Worm (Caenorhabditis elegans) whole organism, L1 larva: ENCODE data around the gene F46F5.8.
"Not testable (repeated sequence)": the region's sequence is repeated elsewhere in the genome, so short reads cannot be mapped to it uniquely, and the experiment has no call there.

ENCODE experiments used
- C04F5.9 ChIP-seq: sonication (generic microtip); optimal IDR thresholded peaks from 2 replicates; lab custom pipeline; 2016; ENCODE audit warnings: missing genetic modification characterization, missing compliant biosample characterization
- F16B12.6 ChIP-seq: fragments of 150-350 bp; optimal IDR thresholded peaks from 2 replicates; lab custom pipeline; 2014; ENCODE audit warnings: missing biosample characterization, missing genetic modification characterization
- alr-1 ChIP-seq: fragments of 200-800 bp; sonication (Bioruptor generic); optimal IDR thresholded peaks from 2 replicates; lab custom pipeline; 2018; ENCODE audit warnings: borderline replicate concordance, mild to moderate bottlenecking, missing genetic modification characterization, missing compliant biosample characterization
- aly-2 ChIP-seq: fragments of 150-350 bp; optimal IDR thresholded peaks from 2 replicates; lab custom pipeline; 2014; ENCODE audit warnings: missing biosample characterization, missing genetic modification characterization
- ama-1 ChIP-seq: fragments of 150-350 bp; optimal IDR thresholded peaks from 2 replicates; lab custom pipeline; 2014
- ceh-63 ChIP-seq: fragments of 200-800 bp; sonication (Bioruptor generic); optimal IDR thresholded peaks from 2 replicates; lab custom pipeline; 2018; ENCODE audit warnings: mild to moderate bottlenecking, missing genetic modification characterization, missing compliant biosample characterization
- ceh-82 ChIP-seq, 3 experiments: fragments of 150-350 bp in 1 of 3; sonication (generic microtip) in 2 of 3; optimal IDR thresholded peaks; 2 replicates each; lab custom pipeline; 2014 to 2017; ENCODE audit warnings: missing biosample characterization in 3 of 3, missing genetic modification characterization in 3 of 3
- ceh-90 ChIP-seq: sonication (generic microtip); optimal IDR thresholded peaks from 2 replicates; lab custom pipeline; 2016; ENCODE audit warnings: missing genetic modification characterization, missing compliant biosample characterization
- ces-1 ChIP-seq: fragments of 150-350 bp; optimal IDR thresholded peaks from 2 replicates; lab custom pipeline; 2014; ENCODE audit warnings: missing biosample characterization, missing genetic modification reagents, missing genetic modification characterization
- dpl-1 ChIP-seq, 3 experiments: fragments of 150-350 bp in 2 of 3; sonication (generic microtip) in 1 of 3; optimal IDR thresholded peaks; 2 replicates each; lab custom pipeline; 2014 to 2017; ENCODE audit warnings: missing biosample characterization in 3 of 3, missing genetic modification characterization in 3 of 3, missing genetic modification reagents in 3 of 3
- dsc-1 ChIP-seq: sonication (generic microtip); optimal IDR thresholded peaks from 2 replicates; lab custom pipeline; 2016; ENCODE audit warnings: mild to moderate bottlenecking, missing genetic modification characterization, missing compliant biosample characterization
- egl-27 ChIP-seq, 2 experiments: fragments of 150-350 bp in 1 of 2; sonication (generic microtip); optimal IDR thresholded peaks; 3 replicates each; lab custom pipeline; 2017 to 2018; ENCODE audit warnings: missing biosample characterization in 2 of 2, missing genetic modification characterization in 2 of 2, missing genetic modification reagents in 2 of 2
- elt-2 ChIP-seq: sonication (generic microtip); optimal IDR thresholded peaks from 2 replicates; lab custom pipeline; 2016; ENCODE audit warnings: missing genetic modification characterization, mild to moderate bottlenecking, inconsistent platforms, missing compliant biosample characterization, missing genetic modification reagents
- elt-3 ChIP-seq, 6 experiments: fragments of 150-350 bp in 1 of 6; sonication (generic microtip); optimal IDR thresholded peaks; 2 replicates each; lab custom pipeline; 2017 to 2018; ENCODE audit warnings: missing biosample characterization in 6 of 6, missing genetic modification characterization in 6 of 6, inconsistent platforms in 1 of 6
- fkh-10 ChIP-seq: sonication (generic microtip); optimal IDR thresholded peaks from 2 replicates; lab custom pipeline; 2017; ENCODE audit warnings: missing biosample characterization, missing genetic modification reagents, missing genetic modification characterization
- fkh-4 ChIP-seq: sonication (generic microtip); optimal IDR thresholded peaks from 2 replicates; lab custom pipeline; 2016; ENCODE audit warnings: missing compliant biosample characterization, missing genetic modification characterization, borderline replicate concordance
- grh-1 ChIP-seq: fragments of 200-800 bp; sonication (Bioruptor generic); IDR thresholded peaks from 2 replicates; pipeline ENCODE4 v1.3.6; 2022; ENCODE audit warnings: missing genetic modification reagents, missing genetic modification characterization, missing compliant biosample characterization
- irx-1 ChIP-seq: sonication (generic microtip); optimal IDR thresholded peaks from 2 replicates; lab custom pipeline; 2016; ENCODE audit warnings: missing genetic modification characterization, missing compliant biosample characterization
- isw-1 ChIP-seq: fragments of 200-800 bp; sonication (Bioruptor generic); IDR thresholded peaks from 2 replicates; pipeline ENCODE4 v1.3.6; 2022; ENCODE audit warnings: missing genetic modification characterization, missing compliant biosample characterization
- jun-1 ChIP-seq: fragments of 150-350 bp; optimal IDR thresholded peaks from 2 replicates; lab custom pipeline; 2014; ENCODE audit warnings: missing biosample characterization, missing genetic modification reagents, missing genetic modification characterization
- lin-13 ChIP-seq: fragments of 150-350 bp; optimal IDR thresholded peaks from 2 replicates; lab custom pipeline; 2014; ENCODE audit warnings: missing biosample characterization, missing genetic modification reagents, missing genetic modification characterization
- lin-14 ChIP-seq: fragments of 200-800 bp; sonication (Bioruptor generic); optimal IDR thresholded peaks from 2 replicates; lab custom pipeline; 2018; ENCODE audit warnings: mild to moderate bottlenecking, missing genetic modification characterization, moderate library complexity, missing compliant biosample characterization
- lin-15B ChIP-seq: fragments of 150-350 bp; sonication (generic microtip); optimal IDR thresholded peaks from 3 replicates; lab custom pipeline; 2014; ENCODE audit warnings: missing biosample characterization, missing genetic modification characterization
- lsy-2 ChIP-seq, 2 experiments: fragments of 150-350 bp; optimal IDR thresholded peaks; 2 replicates each; lab custom pipeline; 2014; ENCODE audit warnings: missing biosample characterization in 2 of 2, missing genetic modification characterization in 2 of 2
- mab-9 ChIP-seq: fragments of 200-800 bp; sonication (Bioruptor generic); IDR thresholded peaks from 2 replicates; pipeline ENCODE4 v1.3.6; 2022; ENCODE audit warnings: missing genetic modification reagents, missing genetic modification characterization, missing compliant biosample characterization
- nhr-11 ChIP-seq: fragments of 150-350 bp; optimal IDR thresholded peaks from 2 replicates; lab custom pipeline; 2014; ENCODE audit warnings: missing biosample characterization, missing genetic modification characterization
- nhr-12 ChIP-seq: sonication (generic microtip); optimal IDR thresholded peaks from 2 replicates; lab custom pipeline; 2017; ENCODE audit warnings: missing biosample characterization, missing genetic modification characterization
- nhr-28 ChIP-seq: fragments of 150-350 bp; optimal IDR thresholded peaks from 2 replicates; lab custom pipeline; 2014; ENCODE audit warnings: missing biosample characterization, missing genetic modification characterization
- nhr-47 ChIP-seq: sonication (generic microtip); optimal IDR thresholded peaks from 2 replicates; lab custom pipeline; 2016; ENCODE audit warnings: mild to moderate bottlenecking, missing genetic modification characterization, moderate library complexity, missing compliant biosample characterization
- nhr-76 ChIP-seq: sonication (generic microtip); optimal IDR thresholded peaks from 2 replicates; lab custom pipeline; 2017; ENCODE audit warnings: missing biosample characterization, missing genetic modification characterization
- nhr-77 ChIP-seq: fragments of 150-350 bp; optimal IDR thresholded peaks from 2 replicates; lab custom pipeline; 2014; ENCODE audit warnings: missing biosample characterization, missing genetic modification characterization
- nhr-84 ChIP-seq: sonication (generic microtip); optimal IDR thresholded peaks from 2 replicates; lab custom pipeline; 2017; ENCODE audit warnings: missing biosample characterization, missing genetic modification characterization
- nhr-85 ChIP-seq: sonication (generic microtip); peaks from one replicate; lab custom pipeline; 2016; ENCODE audit warnings: missing genetic modification characterization, inconsistent platforms, missing compliant biosample characterization
- pag-3 ChIP-seq: sonication (generic microtip); optimal IDR thresholded peaks from 2 replicates; lab custom pipeline; 2017; ENCODE audit warnings: missing genetic modification characterization, mild to moderate bottlenecking, missing compliant biosample characterization, antibody characterized with exemption, borderline replicate concordance; ENCODE audit not compliant: insufficient read depth
- skn-1 ChIP-seq: fragments of 150-350 bp; optimal IDR thresholded peaks from 2 replicates; lab custom pipeline; 2014; ENCODE audit warnings: missing biosample characterization, missing genetic modification characterization
- sptf-1 ChIP-seq: fragments of 150-350 bp; optimal IDR thresholded peaks from 2 replicates; lab custom pipeline; 2014; ENCODE audit warnings: missing biosample characterization, missing genetic modification characterization
- sup-37 ChIP-seq: fragments of 200-800 bp; sonication (Bioruptor generic); optimal IDR thresholded peaks from 2 replicates; lab custom pipeline; 2018; ENCODE audit warnings: mild to moderate bottlenecking, missing genetic modification characterization, missing compliant biosample characterization
- swsn-7 ChIP-seq: sonication (generic microtip); optimal IDR thresholded peaks from 2 replicates; lab custom pipeline; 2016; ENCODE audit warnings: missing genetic modification characterization, missing compliant biosample characterization
- tbx-2 ChIP-seq: sonication (generic microtip); optimal IDR thresholded peaks from 2 replicates; lab custom pipeline; 2016; ENCODE audit warnings: missing genetic modification characterization, missing compliant biosample characterization
- tlp-1 ChIP-seq: fragments of 150-350 bp; optimal IDR thresholded peaks from 2 replicates; lab custom pipeline; 2014; ENCODE audit warnings: missing biosample characterization, missing genetic modification characterization
- unc-130 ChIP-seq: fragments of 150-350 bp; optimal IDR thresholded peaks from 2 replicates; lab custom pipeline; 2017; ENCODE audit warnings: missing biosample characterization, missing genetic modification characterization, inconsistent platforms
- unc-62 ChIP-seq: fragments of 150-350 bp; optimal IDR thresholded peaks from 2 replicates; lab custom pipeline; 2014; ENCODE audit warnings: missing biosample characterization, missing genetic modification reagents, missing genetic modification characterization
- unc-86 ChIP-seq: sonication (generic microtip); optimal IDR thresholded peaks from 2 replicates; lab custom pipeline; 2016; ENCODE audit warnings: missing genetic modification characterization, missing compliant biosample characterization
- unc-98 ChIP-seq: fragments of 200-800 bp; sonication (Bioruptor generic); IDR thresholded peaks from 2 replicates; pipeline ENCODE4 v1.3.6; 2022; ENCODE audit warnings: missing genetic modification characterization, missing compliant biosample characterization
- vab-15 ChIP-seq: sonication (generic microtip); optimal IDR thresholded peaks from 2 replicates; lab custom pipeline; 2017; ENCODE audit warnings: missing genotype, mild to moderate bottlenecking, missing genetic modification characterization, missing compliant biosample characterization
- zag-1 ChIP-seq: fragments of 150-350 bp; optimal IDR thresholded peaks from 2 replicates; lab custom pipeline; 2014; ENCODE audit warnings: missing biosample characterization, missing genetic modification characterization
- ztf-11 ChIP-seq, 2 experiments: sonication (generic microtip); optimal IDR thresholded peaks; 2 replicates each; lab custom pipeline; 2016 to 2017; ENCODE audit warnings: missing genetic modification characterization in 2 of 2, missing biosample characterization in 1 of 2, missing compliant biosample characterization in 1 of 2
- ztf-4 ChIP-seq: fragments of 150-350 bp; optimal IDR thresholded peaks from 2 replicates; lab custom pipeline; 2014; ENCODE audit warnings: missing biosample characterization, missing genetic modification characterization

The F46F5.8 gene

DNA sequence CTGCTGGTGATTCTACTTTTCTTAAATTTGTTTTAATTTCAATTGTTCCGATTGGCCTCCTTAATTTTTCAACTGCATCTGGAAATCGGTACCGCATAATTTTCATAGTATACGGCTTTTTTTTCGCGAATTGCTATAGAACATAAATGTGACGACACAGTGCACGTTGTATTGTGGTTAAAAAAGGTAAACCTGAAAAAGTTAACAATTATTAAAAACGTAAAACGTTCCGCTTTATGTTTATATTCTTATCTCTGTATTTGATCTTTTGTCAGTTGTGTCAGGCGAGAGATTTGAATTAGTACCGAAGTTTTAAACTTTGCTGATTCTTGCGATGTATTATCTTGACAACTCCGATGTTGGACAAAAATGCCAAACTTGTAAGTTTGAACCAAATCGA, 40.1 kb upstream of the F46F5.8 start, which contains the start of gene Y46B2A.4:
Y46B2A.4 (plus strand) TSS at position 301 of the 400 bp plus-strand sequence.
- no peak for TF ChIP-seq ceh-90 (tag; lab: Kevin White, UChicago)
- no peak for TF ChIP-seq fkh-10 (GFP tag; lab: Kevin White, UChicago)
- TF ChIP-seq zag-1 (tag; lab: Kevin White, UChicago), result no peak
- no peak for TF ChIP-seq ceh-82 (tag; optimal IDR thresholded peaks at IDR 0.05; lab: Kevin White, UChicago)
- TF ChIP-seq aly-2 (tag; lab: Kevin White, UChicago), result no peak
- TF ChIP-seq unc-62 (GFP tag; lab: Kevin White, UChicago), result no peak
- TF ChIP-seq nhr-77 (tag; lab: Kevin White, UChicago), result no peak
- no peak for TF ChIP-seq tbx-2 (tag; lab: Kevin White, UChicago)
- TF ChIP-seq nhr-85 (tag; lab: Kevin White, UChicago), result no peak
- no peak for TF ChIP-seq nhr-11 (tag; lab: Kevin White, UChicago)
- TF ChIP-seq vab-15 (tag; lab: Kevin White, UChicago), result no peak

ce11 chrII:850567-850966, 29.2 kb upstream of the F46F5.8 start, which contains the start of gene F28A10.5:
F28A10.5 (minus strand) TSS chrII:850667.
- not testable (repeated sequence) for TF ChIP-seq alr-1, nhr-76, nhr-47 (tag; lab: Kevin White, UChicago)

DNA sequence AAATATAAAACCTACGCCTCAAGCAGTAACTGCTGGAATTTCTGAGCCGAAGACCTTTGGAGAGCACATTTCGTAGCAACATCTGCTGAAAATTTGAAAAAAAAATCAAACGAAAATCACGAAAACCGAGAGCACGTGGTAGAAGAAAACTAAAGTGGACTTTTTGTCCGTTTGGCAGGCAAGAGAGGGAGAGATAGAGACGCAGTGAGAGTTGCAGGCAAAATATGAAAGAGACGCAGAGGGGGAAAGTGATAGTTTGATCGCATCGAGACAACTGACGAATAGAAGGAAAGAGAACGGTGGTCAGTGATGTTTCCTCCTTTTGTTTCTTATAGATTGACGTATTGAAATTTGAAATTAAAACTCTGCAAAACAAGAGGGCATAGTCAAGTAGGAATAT, 27.1 kb upstream of the F46F5.8 start, which contains the start of the genes acdh-9 and F28A10.13:
acdh-9 (minus strand) TSS at position 85 of the 400 bp plus-strand sequence.
F28A10.13 (plus strand) TSS at position 294 of the 400 bp plus-strand sequence.
- no peak for TF ChIP-seq ztf-11 (tag; optimal IDR thresholded peaks at IDR 0.05; lab: Kevin White, UChicago)
- TF ChIP-seq C04F5.9 (tag; lab: Kevin White, UChicago), result no peak
- TF ChIP-seq fkh-4 (tag; lab: Kevin White, UChicago), result no peak
- TF ChIP-seq nhr-84, result no peak
- no peak for TF ChIP-seq irx-1 (tag; lab: Kevin White, UChicago)
- no peak for TF ChIP-seq jun-1 (tag; lab: Kevin White, UChicago)
- TF ChIP-seq mab-9 (GFP tag; lab: Robert Waterston, UW), result no peak
- TF ChIP-seq swsn-7, result peak; percentile 35
- peak; percentile 25 for TF ChIP-seq elt-2
- TF ChIP-seq lin-15B (tag; lab: Kevin White, UChicago), result no peak
- no peak for TF ChIP-seq ama-1
- no peak for TF ChIP-seq F16B12.6
- TF ChIP-seq dpl-1 (GFP tag; optimal IDR thresholded peaks at IDR 0.05; lab: Kevin White, UChicago), result peak; percentile 21 to 35 (median 29)
- TF ChIP-seq nhr-47 (tag; lab: Kevin White, UChicago), result peak; percentile 16
- TF ChIP-seq lin-14 (GFP tag; lab: Kevin White, UChicago), result peak; percentile 84
- peak; percentile 9 for TF ChIP-seq lin-13 (GFP tag; lab: Kevin White, UChicago)
- TF ChIP-seq sup-37 (GFP tag; lab: Kevin White, UChicago), result no peak
- peak in 1 of 2 experiments; percentile 51 for TF ChIP-seq lsy-2 (tag; optimal IDR thresholded peaks at IDR 0.05; lab: Kevin White, UChicago)
- TF ChIP-seq nhr-76 (tag; lab: Kevin White, UChicago), result no peak
- TF ChIP-seq ceh-90 (tag; lab: Kevin White, UChicago), result no peak
- TF ChIP-seq sptf-1 (tag; lab: Kevin White, UChicago), result no peak
- no peak for TF ChIP-seq nhr-77 (tag; lab: Kevin White, UChicago)
- TF ChIP-seq nhr-85 (tag; lab: Kevin White, UChicago), result peak; percentile 72
- TF ChIP-seq alr-1 (tag; lab: Kevin White, UChicago), result no peak
- no peak for TF ChIP-seq nhr-12
- no peak for TF ChIP-seq unc-86 (tag; lab: Kevin White, UChicago)
- TF ChIP-seq pag-3, result peak; percentile 40
- TF ChIP-seq tlp-1, result no peak
- no peak for TF ChIP-seq nhr-11 (tag; lab: Kevin White, UChicago)
- TF ChIP-seq ztf-4 (tag; lab: Kevin White, UChicago), result peak; percentile 13
- no peak for TF ChIP-seq skn-1 (tag; lab: Kevin White, UChicago)
- no peak for TF ChIP-seq unc-130 (tag; lab: Kevin White, UChicago)
- no peak for TF ChIP-seq ces-1 (GFP tag; lab: Kevin White, UChicago)
- TF ChIP-seq egl-27 (tag; optimal IDR thresholded peaks at IDR 0.05; lab: Kevin White, UChicago), result no peak
- TF ChIP-seq elt-3 (tag; optimal IDR thresholded peaks at IDR 0.05; lab: Kevin White, UChicago), result peak in 1 of 6 experiments; percentile 5
- no peak for TF ChIP-seq zag-1 (tag; lab: Kevin White, UChicago)
- no peak for TF ChIP-seq unc-98 (GFP tag; lab: Robert Waterston, UW)
- no peak for TF ChIP-seq isw-1 (GFP tag; lab: Robert Waterston, UW)
- no peak for TF ChIP-seq ceh-63 (GFP tag; lab: Kevin White, UChicago)
- no peak for TF ChIP-seq grh-1 (GFP tag; lab: Robert Waterston, UW)
- TF ChIP-seq dsc-1, result no peak
- no peak for TF ChIP-seq nhr-28
